Fruit fly (Drosophila melanogaster) whole organism, wandering third instar larva: Measurements from ENCODE around the gene CG3091.

Experiments used
- Abd-B ChIP-seq: fragments of >200 bp; optimal IDR thresholded peaks from 2 replicates; lab custom pipeline; 2017; ENCODE audit warnings: missing biosample characterization, missing genetic modification characterization
- CrebA ChIP-seq: fragments of 200-800 bp; sonication (Bioruptor generic); optimal IDR thresholded peaks from 2 replicates; lab custom pipeline; 2016; ENCODE audit warnings: missing biosample characterization, mild to moderate bottlenecking, missing genetic modification characterization, borderline replicate concordance
- Dfd ChIP-seq: fragments of >200 bp; optimal IDR thresholded peaks from 2 replicates; lab custom pipeline; 2017; ENCODE audit warnings: missing biosample characterization, missing genetic modification characterization
- HLH106 ChIP-seq: fragments of 200-800 bp; optimal IDR thresholded peaks from 3 replicates; lab custom pipeline; 2019; ENCODE audit warnings: missing biosample characterization, mild to moderate bottlenecking, missing genetic modification characterization, moderate library complexity
- Hr78 ChIP-seq: fragments of >200 bp; optimal IDR thresholded peaks from 2 replicates; lab custom pipeline; 2017; ENCODE audit warnings: missing biosample characterization, missing genetic modification characterization
- Myc ChIP-seq: fragments of >200 bp; optimal IDR thresholded peaks from 2 replicates; lab custom pipeline; 2017
- dl ChIP-seq, 2 experiments: fragments of 175-275, 200-275 bp in 1 of 2; fragments of 200-275 bp in 1 of 2; sonication (Bioruptor generic); optimal IDR thresholded peaks; lab custom pipeline; 2018; ENCODE audit warnings: mild to moderate bottlenecking in 2 of 2, missing biosample characterization in 2 of 2, missing genetic modification characterization in 2 of 2, moderate library complexity in 2 of 2; ENCODE audit not compliant: partially characterized antibody in 2 of 2, insufficient read depth in 1 of 2
- h ChIP-seq: fragments of 200-800 bp; sonication (Bioruptor generic); optimal IDR thresholded peaks from 3 replicates; lab custom pipeline; 2016; ENCODE audit warnings: missing biosample characterization, mild to moderate bottlenecking, missing genetic modification characterization
- psq ChIP-seq: fragments of 200-800 bp; sonication (Bioruptor generic); optimal IDR thresholded peaks from 3 replicates; lab custom pipeline; 2017; ENCODE audit warnings: missing biosample characterization, mild to moderate bottlenecking, missing genetic modification characterization, moderate library complexity
- usp ChIP-seq: fragments of >200 bp; optimal IDR thresholded peaks from 2 replicates; lab custom pipeline; 2017; ENCODE audit warnings: missing biosample characterization, missing genetic modification characterization

dm6 chrX:2223454-2223853, 30.5 kb downstream of the CG3091 start, which contains the start of gene CG14052:
- TF ChIP-seq dl (GFP tag; optimal IDR thresholded peaks at IDR 0.05; lab: Kevin White, UChicago; ENCODE audit: insufficient read depth in 1 of 2, partially characterized antibody in 2 of 2) (no peak), Myc (no peak), CrebA (GFP tag; lab: Kevin White, UChicago) (no peak), usp (GFP tag; lab: Kevin White, UChicago) (no peak), Dfd (no peak), Hr78 (no peak), Abd-B (GFP tag; lab: Kevin White, UChicago) (no peak), h (GFP tag; lab: Kevin White, UChicago) (no peak), HLH106 (tag; lab: Kevin White, UChicago) (no peak), psq (GFP tag; lab: Kevin White, UChicago) (no peak)
